Worm (Caenorhabditis elegans): ENCODE data around the gene Y116A8C.23.

The Y116A8C.23 gene

DNA sequence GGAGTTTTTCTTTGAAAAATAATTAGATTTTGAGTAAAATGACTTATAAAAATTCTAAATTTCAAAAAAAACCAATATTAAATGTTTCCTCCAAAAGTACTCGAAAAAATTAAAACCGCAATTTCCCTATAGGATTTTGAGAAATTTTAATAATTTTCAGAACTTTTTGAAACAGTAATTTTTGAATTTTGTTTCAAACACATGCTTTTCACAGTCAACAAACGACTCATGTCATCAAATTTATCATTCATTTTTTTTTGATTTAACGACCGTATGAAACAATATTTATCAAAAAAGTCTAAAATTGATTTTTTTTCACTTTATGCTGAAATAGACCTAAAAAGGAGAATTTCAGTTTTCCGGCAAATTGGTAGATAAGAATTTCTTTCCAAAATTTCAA lies 26.8 kb upstream of the Y116A8C.23 start:
- TF ChIP-seq T23F11.4 (GFP tag; optimal IDR thresholded peaks at IDR 0.05) (no peak), sox-2 (GFP tag; IDR thresholded peaks at IDR 0.05) (no peak), dve-1 (tag; optimal IDR thresholded peaks at IDR 0.05) (no peak), nfya-1 (tag; optimal IDR thresholded peaks at IDR 0.05) (no peak), ttx-3 (tag; optimal IDR thresholded peaks at IDR 0.05) (no peak), ceh-6 (GFP tag; optimal IDR thresholded peaks at IDR 0.05) (no peak), hlh-15 (tag; optimal IDR thresholded peaks at IDR 0.05) (no peak), mec-3 (tag; optimal IDR thresholded peaks at IDR 0.05; ENCODE audit: borderline replicate concordance) (no peak), elt-4 (tag; optimal IDR thresholded peaks at IDR 0.05) (no peak), elt-2 (tag; optimal IDR thresholded peaks at IDR 0.05) (no peak), zip-5 (tag; optimal IDR thresholded peaks at IDR 0.05) (no peak), pha-2 (tag; optimal IDR thresholded peaks at IDR 0.05) (no peak), ets-4 (tag; optimal IDR thresholded peaks at IDR 0.05) (no peak), ama-1 (optimal IDR thresholded peaks at IDR 0.05) (no peak), ceh-18 (tag; optimal IDR thresholded peaks at IDR 0.05) (no peak), unc-55 (GFP tag; optimal IDR thresholded peaks at IDR 0.05) (no peak)

DNA sequence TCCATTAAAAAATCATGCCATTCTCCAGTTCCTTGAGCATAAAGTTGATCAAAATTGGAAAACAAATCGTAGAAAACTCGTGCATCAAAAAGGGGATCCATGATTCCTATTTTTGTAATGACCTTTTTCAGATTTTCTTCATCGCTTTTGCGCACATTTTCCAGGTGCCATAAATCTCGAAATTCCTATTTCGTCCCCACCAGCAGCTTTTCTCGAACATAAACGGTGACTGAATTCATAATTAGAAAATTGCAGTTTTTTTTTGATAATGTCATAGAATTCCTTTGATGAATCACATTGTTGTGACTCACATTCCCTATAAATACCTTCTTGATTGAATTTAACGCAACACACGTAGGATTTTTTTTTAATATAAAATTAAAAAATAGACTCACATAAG lies 22.9 kb upstream of the Y116A8C.23 start, which contains the start of gene nhr-229:
TSS of gene nhr-229 (minus strand) at position 101 of the 400 bp plus-strand sequence.
- no peak for TF ChIP-seq pat-9 (tag; optimal IDR thresholded peaks at IDR 0.05)
- no peak for TF ChIP-seq pha-4 (tag; optimal IDR thresholded peaks at IDR 0.05)
- TF ChIP-seq K02D7.2 (tag; optimal IDR thresholded peaks at IDR 0.05): no peak
- no peak for TF ChIP-seq ceh-24 (tag; optimal IDR thresholded peaks at IDR 0.05)
- TF ChIP-seq fkh-10 (GFP tag; optimal IDR thresholded peaks at IDR 0.05): no peak
- TF ChIP-seq pqm-1 (tag; optimal IDR thresholded peaks at IDR 0.05): no peak
- no peak for TF ChIP-seq tbx-2 (tag; optimal IDR thresholded peaks at IDR 0.05)
- TF ChIP-seq fkh-6 (tag; optimal IDR thresholded peaks at IDR 0.05): no peak
- TF ChIP-seq unc-3 (GFP tag; conservative IDR thresholded peaks at IDR 0.05): no peak
- no peak for TF ChIP-seq unc-3 (tag; optimal IDR thresholded peaks at IDR 0.05)
- no peak for TF ChIP-seq nfya-1 (tag; optimal IDR thresholded peaks at IDR 0.05)
- TF ChIP-seq ceh-48 (tag; optimal IDR thresholded peaks at IDR 0.05): no peak
- TF ChIP-seq zip-5 (tag; optimal IDR thresholded peaks at IDR 0.05): no peak
- no peak for TF ChIP-seq tbx-7 (tag; optimal IDR thresholded peaks at IDR 0.05)
- TF ChIP-seq nhr-11 (tag; optimal IDR thresholded peaks at IDR 0.05): no peak
- no peak for TF ChIP-seq hlh-8 (tag; optimal IDR thresholded peaks at IDR 0.05)
- no peak for TF ChIP-seq odd-2 (tag; optimal IDR thresholded peaks at IDR 0.05)

DNA sequence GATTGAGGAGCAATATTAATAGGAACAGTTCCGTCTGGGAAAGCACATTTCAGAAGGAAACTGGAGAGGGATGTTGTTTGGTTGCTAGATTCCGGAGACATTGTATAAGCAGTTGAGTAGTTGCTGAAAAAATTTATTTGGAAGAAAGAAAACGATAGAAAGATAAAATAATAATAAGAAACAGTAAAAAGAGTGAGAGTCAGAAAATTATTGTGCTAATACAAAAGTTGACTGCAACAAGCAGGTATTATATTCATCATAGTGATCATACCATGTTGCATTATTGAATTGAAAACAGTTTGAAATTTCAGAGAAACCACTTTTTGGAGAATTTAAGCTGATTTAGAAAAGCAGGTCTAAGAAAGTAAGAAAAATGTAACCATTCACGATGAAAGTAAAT lies 13.8 kb upstream of the Y116A8C.23 start, which contains the start of gene Y116A8C.19:
TSS of gene Y116A8C.19 (minus strand) at position 101 of the 400 bp plus-strand sequence.
- no peak for TF ChIP-seq unc-3 (GFP tag; conservative IDR thresholded peaks at IDR 0.05)
- no peak for TF ChIP-seq unc-3 (tag; optimal IDR thresholded peaks at IDR 0.05)
- no peak for TF ChIP-seq tbx-2 (tag; optimal IDR thresholded peaks at IDR 0.05)
- TF ChIP-seq ceh-31 (tag; optimal IDR thresholded peaks at IDR 0.05): no peak
- no peak for TF ChIP-seq pha-4 (tag; optimal IDR thresholded peaks at IDR 0.05)
- no peak for TF ChIP-seq ceh-22 (tag; optimal IDR thresholded peaks at IDR 0.05)
- TF ChIP-seq ahr-1 (tag; optimal IDR thresholded peaks at IDR 0.05): no peak
- no peak for TF ChIP-seq dve-1 (tag; optimal IDR thresholded peaks at IDR 0.05)
- no peak for TF ChIP-seq ceh-6 (GFP tag; optimal IDR thresholded peaks at IDR 0.05)
- TF ChIP-seq che-1 (tag; optimal IDR thresholded peaks at IDR 0.05): no peak
- TF ChIP-seq K02D7.2 (tag; optimal IDR thresholded peaks at IDR 0.05): no peak
- no peak for TF ChIP-seq hlh-30 (tag; optimal IDR thresholded peaks at IDR 0.05; ENCODE audit: insufficient read depth)
- TF ChIP-seq ceh-2 (tag; optimal IDR thresholded peaks at IDR 0.05): no peak
- TF ChIP-seq pqm-1 (tag; optimal IDR thresholded peaks at IDR 0.05): no peak
- no peak for TF ChIP-seq fkh-10 (GFP tag; optimal IDR thresholded peaks at IDR 0.05)
- no peak for TF ChIP-seq fax-1 (tag; optimal IDR thresholded peaks at IDR 0.05)
- no peak for TF ChIP-seq nhr-232 (tag; optimal IDR thresholded peaks at IDR 0.05)

Measured in whole organism, late embryonic.